Fruit fly (Drosophila melanogaster) whole organism, wandering third instar larva: Measurements from ENCODE around the gene CG32249.

Experiments used
- brk ChIP-seq: fragments of 200-800 bp; sonication (Bioruptor generic); optimal IDR thresholded peaks from 2 replicates; lab custom pipeline; 2016; ENCODE audit warnings: missing biosample characterization, mild to moderate bottlenecking, missing genetic modification characterization
- h ChIP-seq: fragments of 200-800 bp; sonication (Bioruptor generic); optimal IDR thresholded peaks from 3 replicates; lab custom pipeline; 2016; ENCODE audit warnings: missing biosample characterization, mild to moderate bottlenecking, missing genetic modification characterization
- lola ChIP-seq: fragments of >200 bp; optimal IDR thresholded peaks from 2 replicates; lab custom pipeline; 2017; ENCODE audit warnings: missing biosample characterization, missing genetic modification characterization
- psq ChIP-seq: fragments of 200-800 bp; sonication (Bioruptor generic); optimal IDR thresholded peaks from 3 replicates; lab custom pipeline; 2017; ENCODE audit warnings: missing biosample characterization, mild to moderate bottlenecking, missing genetic modification characterization, moderate library complexity
- rgr ChIP-seq: fragments of 200-800 bp; sonication (Bioruptor generic); optimal IDR thresholded peaks from 3 replicates; lab custom pipeline; 2016; ENCODE audit warnings: missing biosample characterization, mild to moderate bottlenecking, missing genetic modification characterization
- tai ChIP-seq: sonication (Bioruptor generic); optimal IDR thresholded peaks from 2 replicates; lab custom pipeline; 2016; ENCODE audit warnings: missing biosample characterization, missing genetic modification characterization
- usp ChIP-seq: fragments of >200 bp; optimal IDR thresholded peaks from 2 replicates; lab custom pipeline; 2017; ENCODE audit warnings: missing biosample characterization, missing genetic modification characterization

DNA sequence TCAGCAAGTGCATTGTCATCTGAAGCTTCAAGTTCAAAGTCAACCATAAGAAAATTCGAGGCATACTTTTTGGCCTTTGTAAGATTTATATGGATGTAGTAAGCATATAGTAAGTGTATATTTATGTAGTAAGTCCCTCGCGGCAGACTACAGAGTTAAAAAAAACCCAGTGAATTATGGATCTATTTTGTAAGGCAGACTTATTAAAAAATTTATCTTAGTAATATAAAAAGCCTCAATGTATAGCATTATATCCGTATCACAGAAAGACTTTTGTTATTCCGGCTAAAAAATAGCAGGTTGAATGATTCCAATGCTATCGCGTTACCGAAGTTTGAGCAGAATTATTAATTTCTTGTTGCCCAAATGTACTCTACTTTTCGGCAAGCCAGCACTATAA, 14.8 kb downstream of the CG32249 start:
- TF ChIP-seq psq, result no peak
- TF ChIP-seq usp, result no peak
- TF ChIP-seq rgr, result no peak
- TF ChIP-seq h (GFP tag; lab: Kevin White, UChicago), result no peak
- TF ChIP-seq lola, result no peak
- no peak for TF ChIP-seq tai (GFP tag; lab: Kevin White, UChicago)
- no peak for TF ChIP-seq brk (GFP tag; lab: Kevin White, UChicago)
